Worm (Caenorhabditis elegans): ENCODE data around the gene trap-3.

trap-3 gene

ce11 chrIV:2390251-2390672 is 1.0 kb downstream of the trap-3 start (continued):
- no peak for TF ChIP-seq mdt-29 (GFP tag; IDR thresholded peaks at IDR 0.05)
- TF ChIP-seq tra-1 (GFP tag; IDR thresholded peaks at IDR 0.05) = no peak
- TF ChIP-seq Y48G9A.11 (GFP tag; IDR thresholded peaks at IDR 0.05) = peak; percentile 74
- peak; percentile 45; the same call in 1 of the 2 replicates for TF ChIP-seq ctbp-1 (GFP tag; IDR thresholded peaks at IDR 0.05)
- TF ChIP-seq ZK337.2 (GFP tag; IDR thresholded peaks at IDR 0.05) = no peak
- no peak for TF ChIP-seq hif-1 (tag; optimal IDR thresholded peaks at IDR 0.05)
- no peak for TF ChIP-seq nhr-76 (tag; optimal IDR thresholded peaks at IDR 0.05)
- TF ChIP-seq tag-97 (GFP tag; IDR thresholded peaks at IDR 0.05) = no peak
- peak; percentile 26 to 69 for TF ChIP-seq lsy-2 (tag; optimal IDR thresholded peaks at IDR 0.05)

ce11 chrIV:2390804-2391203 is 1.6 kb downstream of the trap-3 start, which contains the start of gene eri-5:
TSS of gene eri-5 (plus strand) at chrIV:2390821.
- TF ChIP-seq lin-29 (GFP tag; IDR thresholded peaks at IDR 0.05) (0 out of 2 replicates have a peak, but pooled peaks have one; percentile 4), aha-1 (tag) (peak; percentile 86), ZK337.2 (GFP tag; IDR thresholded peaks at IDR 0.05) (no peak), ceh-28 (tag; optimal IDR thresholded peaks at IDR 0.05) (peak; percentile 32)

- TF ChIP-seq Y105C5A.15 (GFP tag; IDR thresholded peaks at IDR 0.05) (no peak), arid-1 (GFP tag; conservative IDR thresholded peaks at IDR 0.05) (no peak), zfp-2 (tag; optimal IDR thresholded peaks at IDR 0.05) (no peak), ceh-28 (tag; optimal IDR thresholded peaks at IDR 0.05) (peak; percentile 84)
These were observed 2.6 kb downstream of the trap-3 start for ce11 chrIV:2391809-2392208.

- TF ChIP-seq snpc-4 (tag; optimal IDR thresholded peaks at IDR 0.05) (no peak), set-16 (GFP tag; IDR thresholded peaks at IDR 0.05) (peak; percentile 73)
These were observed 3.8 kb downstream of the trap-3 start for ce11 chrIV:2393023-2393422.

- TF ChIP-seq attf-4 (tag; optimal IDR thresholded peaks at IDR 0.05) = no peak
- TF ChIP-seq sdz-12 (GFP tag; optimal IDR thresholded peaks at IDR 0.05) = no peak
- peak; percentile 99 for TF ChIP-seq ceh-28 (tag; optimal IDR thresholded peaks at IDR 0.05)
These were observed 6.8 kb downstream of the trap-3 start for ce11 chrIV:2395997-2396396.

ce11 chrIV:2397145-2397544 is 7.9 kb downstream of the trap-3 start:
- peak; percentile 69 for TF ChIP-seq set-16 (GFP tag; IDR thresholded peaks at IDR 0.05)
- peak; percentile 39; the same call in 1 of the 2 replicates for TF ChIP-seq lin-38 (GFP tag; IDR thresholded peaks at IDR 0.05)

- TF ChIP-seq zfp-3 (GFP tag; conservative IDR thresholded peaks at IDR 0.05) (no peak), saeg-2 (GFP tag; IDR thresholded peaks at IDR 0.05) (0 out of 2 replicates have a peak, but pooled peaks have one; percentile 28), lin-38 (GFP tag; IDR thresholded peaks at IDR 0.05) (0 out of 2 replicates have a peak, but pooled peaks have one; percentile 15), daf-12 (tag; optimal IDR thresholded peaks at IDR 0.05) (no peak), set-16 (GFP tag; IDR thresholded peaks at IDR 0.05) (peak; percentile 90), lim-7 (GFP tag; IDR thresholded peaks at IDR 0.05) (0 out of 2 replicates have a peak, but pooled peaks have one; percentile 3), dmd-8 (GFP tag; IDR thresholded peaks at IDR 0.05) (0 out of 2 replicates have a peak, but pooled peaks have one; percentile 53), egl-27 (tag; optimal IDR thresholded peaks at IDR 0.05) (no peak), tra-1 (GFP tag; IDR thresholded peaks at IDR 0.05) (no peak)
These were observed 9.1 kb downstream of the trap-3 start for ce11 chrIV:2398317-2398716.

ce11 chrIV:2399420-2399819 is 10.2 kb downstream of the trap-3 start, which contains the start of gene Y38F2AR.10:
TSS of gene Y38F2AR.10 (minus strand) at chrIV:2399520.
- TF ChIP-seq ceh-62 (tag; optimal IDR thresholded peaks at IDR 0.05) (no peak), nhr-237 (tag; optimal IDR thresholded peaks at IDR 0.05) (no peak), pqm-1 (tag; optimal IDR thresholded peaks at IDR 0.05) (no peak), ceh-28 (tag; optimal IDR thresholded peaks at IDR 0.05) (peak; percentile 43), dmd-9 (GFP tag; IDR thresholded peaks at IDR 0.05) (no peak), lim-7 (GFP tag; IDR thresholded peaks at IDR 0.05) (no peak)
